Fruit fly (Drosophila melanogaster) whole organism, embryonic: ENCODE results near the gene CG8042.

ENCODE experiments used
- Bgb ChIP-seq: fragments of 200-800 bp; sonication (Bioruptor generic); IDR thresholded peaks from 2 replicates; pipeline ENCODE4 v1.3.6; 2022; ENCODE audit warnings: missing biosample characterization, missing genetic modification characterization; ENCODE audit not compliant: partially characterized antibody
- Blimp-1 ChIP-seq: fragments of 200-800 bp; sonication (Bioruptor generic); optimal IDR thresholded peaks from 3 replicates; lab custom pipeline; 2018; ENCODE audit warnings: missing biosample characterization, missing genetic modification characterization, mild to moderate bottlenecking, moderate library complexity, missing genetic modification reagents
- Bteb2 ChIP-seq: fragments of 200-800 bp; sonication (Bioruptor generic); optimal IDR thresholded peaks from 2 replicates; lab custom pipeline; 2016; ENCODE audit warnings: missing biosample characterization, missing genetic modification characterization
- CG10267 ChIP-seq: fragments of 200-800 bp; sonication (Bioruptor generic); optimal IDR thresholded peaks from 2 replicates; lab custom pipeline; 2018; ENCODE audit warnings: missing biosample characterization, mild to moderate bottlenecking, missing genetic modification characterization, moderate library complexity
- CG10543 ChIP-seq: fragments of 200-800 bp; sonication (Bioruptor generic); optimal IDR thresholded peaks from 3 replicates; lab custom pipeline; 2017; ENCODE audit warnings: missing biosample characterization, mild to moderate bottlenecking, missing genetic modification characterization, moderate library complexity
- CG11560 ChIP-seq: fragments of 200-800 bp; sonication (Bioruptor generic); IDR thresholded peaks from 3 replicates; pipeline ENCODE4 v1.3.6; 2022; ENCODE audit warnings: missing biosample characterization, missing genetic modification characterization
- CG12071 ChIP-seq: fragments of 200-800 bp; sonication (Bioruptor generic); optimal IDR thresholded peaks from 3 replicates; lab custom pipeline; 2018; ENCODE audit warnings: missing biosample characterization, mild to moderate bottlenecking, missing genetic modification characterization
- CG12219 ChIP-seq: fragments of 200-800 bp; sonication (Bioruptor generic); optimal IDR thresholded peaks from 3 replicates; lab custom pipeline; 2018; ENCODE audit warnings: missing biosample characterization, mild to moderate bottlenecking, missing genetic modification characterization
- CG1233 ChIP-seq: fragments of 200-800 bp; sonication (Bioruptor generic); optimal IDR thresholded peaks from 4 replicates; lab custom pipeline; 2018; ENCODE audit warnings: missing biosample characterization, mild to moderate bottlenecking, missing genetic modification characterization
- CG12391 ChIP-seq: fragments of 200-800 bp; sonication (Bioruptor generic); optimal IDR thresholded peaks from 3 replicates; lab custom pipeline; 2018; ENCODE audit warnings: missing biosample characterization, mild to moderate bottlenecking, missing genetic modification characterization, moderate library complexity
- CG12942 ChIP-seq: fragments of 200-800 bp; sonication (Bioruptor generic); optimal IDR thresholded peaks from 3 replicates; lab custom pipeline; 2016; ENCODE audit warnings: missing biosample characterization, missing genetic modification characterization
- CG15073 ChIP-seq: fragments of 200-800 bp; sonication (Bioruptor generic); optimal IDR thresholded peaks from 2 replicates; lab custom pipeline; 2016; ENCODE audit warnings: missing biosample characterization, missing genetic modification characterization
- CG1529 ChIP-seq: fragments of 200-800 bp; sonication (Bioruptor generic); optimal IDR thresholded peaks from 3 replicates; lab custom pipeline; 2018; ENCODE audit warnings: missing biosample characterization, missing genetic modification characterization
- CG17612 ChIP-seq: fragments of 200-800 bp; sonication (Bioruptor generic); IDR thresholded peaks from 2 replicates; pipeline ENCODE4 v1.3.6; 2022; ENCODE audit warnings: missing biosample characterization, missing genetic modification characterization
- CG17912 ChIP-seq: fragments of 200-800 bp; sonication (Bioruptor generic); optimal IDR thresholded peaks from 2 replicates; lab custom pipeline; 2018; ENCODE audit warnings: missing biosample characterization, mild to moderate bottlenecking, missing genetic modification characterization
- CG18011 ChIP-seq: fragments of 200-800 bp; sonication (Bioruptor generic); optimal IDR thresholded peaks from 2 replicates; lab custom pipeline; 2017; ENCODE audit warnings: missing biosample characterization, missing genetic modification characterization, mild to moderate bottlenecking, moderate library complexity, missing genotype
- CG2129 ChIP-seq: fragments of 200-800 bp; sonication (Bioruptor generic); IDR thresholded peaks from 2 replicates; pipeline ENCODE4 v1.3.6; 2022; ENCODE audit warnings: missing biosample characterization, missing genetic modification characterization; ENCODE audit not compliant: partially characterized antibody
- CG2712 ChIP-seq: fragments of 200-800 bp; optimal IDR thresholded peaks from 3 replicates; lab custom pipeline; 2019; ENCODE audit warnings: missing biosample characterization, mild to moderate bottlenecking, missing genetic modification characterization, moderate library complexity
- CG3163 ChIP-seq: fragments of 200-800 bp; sonication (Bioruptor generic); optimal IDR thresholded peaks from 3 replicates; lab custom pipeline; 2016; ENCODE audit warnings: missing biosample characterization, missing genetic modification characterization
- CG3726 ChIP-seq: fragments of 200-800 bp; sonication (Bioruptor generic); IDR thresholded peaks from 3 replicates; pipeline ENCODE4, ENCODE4 v1.3.6; 2022; ENCODE audit warnings: missing biosample characterization, missing genetic modification characterization
- CG4854 ChIP-seq: fragments of 200-800 bp; sonication (Bioruptor generic); optimal IDR thresholded peaks from 2 replicates; lab custom pipeline; 2016; ENCODE audit warnings: missing biosample characterization, missing genetic modification characterization, inconsistent platforms
- CG5245 ChIP-seq: fragments of 200-800 bp; sonication (Bioruptor generic); optimal IDR thresholded peaks from 3 replicates; lab custom pipeline; 2016; ENCODE audit warnings: missing biosample characterization, missing genetic modification characterization
- CG5953 ChIP-seq: fragments of 200-800 bp; sonication (Bioruptor generic); IDR thresholded peaks from 2 replicates; pipeline ENCODE4 v1.3.6; 2022; ENCODE audit warnings: missing biosample characterization, missing genetic modification characterization
- CG8281 ChIP-seq: fragments of 200-800 bp; sonication (Bioruptor generic); optimal IDR thresholded peaks from 2 replicates; lab custom pipeline; 2018; ENCODE audit warnings: missing biosample characterization, mild to moderate bottlenecking, missing genetic modification characterization, moderate library complexity
- CG8478 ChIP-seq: fragments of >200 bp; optimal IDR thresholded peaks from 2 replicates; lab custom pipeline; 2018
- ERR ChIP-seq: fragments of 200-800 bp; sonication (Bioruptor generic); optimal IDR thresholded peaks from 2 replicates; lab custom pipeline; 2016; ENCODE audit warnings: missing biosample characterization, missing genetic modification characterization
- HmgD ChIP-seq: fragments of 200-800 bp; sonication (Bioruptor generic); optimal IDR thresholded peaks from 3 replicates; lab custom pipeline; 2016; ENCODE audit warnings: missing biosample characterization, missing genetic modification characterization
- Hr78 ChIP-seq, 2 experiments: fragments of 200-800 bp in 1 of 2; fragments of >200 bp in 1 of 2; sonication (Bioruptor generic) in 1 of 2; optimal IDR thresholded peaks; 2 replicates each; lab custom pipeline; 2017 to 2019; ENCODE audit warnings: missing biosample characterization in 2 of 2, missing genetic modification characterization in 2 of 2, mild to moderate bottlenecking in 1 of 2, moderate library complexity in 1 of 2
- Nf-YB ChIP-seq: fragments of 200-800 bp; sonication (Bioruptor generic); optimal IDR thresholded peaks from 3 replicates; lab custom pipeline; 2019; ENCODE audit warnings: missing biosample characterization, mild to moderate bottlenecking, missing genetic modification characterization, moderate library complexity
- PHDP ChIP-seq: fragments of 200-800 bp; sonication (Bioruptor generic); optimal IDR thresholded peaks from 3 replicates; lab custom pipeline; 2018; ENCODE audit warnings: missing biosample characterization, mild to moderate bottlenecking, missing genetic modification characterization, moderate library complexity
- Poxn ChIP-seq: fragments of 200-800 bp; sonication (Bioruptor generic); IDR thresholded peaks from 2 replicates; pipeline ENCODE4 v1.3.6; 2022; ENCODE audit warnings: missing biosample characterization, missing genetic modification characterization
- Scr ChIP-seq: fragments of 200-800 bp; sonication (Bioruptor generic); IDR thresholded peaks from 2 replicates; pipeline ENCODE4 v1.3.6; 2022; ENCODE audit warnings: missing biosample characterization, missing genetic modification characterization; ENCODE audit not compliant: partially characterized antibody
- Sry-β ChIP-seq: fragments of 200-800 bp; sonication (Bioruptor generic); optimal IDR thresholded peaks from 2 replicates; lab custom pipeline; 2018; ENCODE audit warnings: missing biosample characterization, mild to moderate bottlenecking, missing genetic modification characterization, moderate library complexity
- crc ChIP-seq: fragments of 200-800 bp; sonication (Bioruptor generic); optimal IDR thresholded peaks from 2 replicates; lab custom pipeline; 2016; ENCODE audit warnings: missing biosample characterization, missing genetic modification characterization
- crp ChIP-seq, 2 experiments: fragments of 200-800 bp; sonication (Bioruptor generic); optimal IDR thresholded peaks; 2 replicates in 1 of 2; 3 replicates in 1 of 2; lab custom pipeline; 2017; ENCODE audit warnings: missing biosample characterization in 2 of 2, missing genetic modification characterization in 2 of 2, mild to moderate bottlenecking in 1 of 2, moderate library complexity in 1 of 2
- danr ChIP-seq: fragments of 200-800 bp; sonication (Bioruptor generic); IDR thresholded peaks from 2 replicates; pipeline ENCODE4 v1.3.6; 2022; ENCODE audit warnings: missing biosample characterization, missing genetic modification characterization
- fd96Cb ChIP-seq: fragments of 200-800 bp; sonication (Bioruptor generic); optimal IDR thresholded peaks from 2 replicates; lab custom pipeline; 2018; ENCODE audit warnings: missing biosample characterization, mild to moderate bottlenecking, missing genetic modification characterization, moderate library complexity
- hb ChIP-seq: fragments of 200-800 bp; sonication (Bioruptor generic); IDR thresholded peaks from 3 replicates; pipeline ENCODE4 v1.3.6; 2022; ENCODE audit warnings: missing biosample characterization, missing genetic modification characterization; ENCODE audit not compliant: partially characterized antibody
- hth ChIP-seq: fragments of >200 bp; optimal IDR thresholded peaks from 2 replicates; lab custom pipeline; 2017; ENCODE audit warnings: inconsistent platforms
- knrl ChIP-seq: fragments of 200-800 bp; sonication (Bioruptor generic); IDR thresholded peaks from 3 replicates; pipeline ENCODE4 v1.3.6; 2022; ENCODE audit warnings: missing biosample characterization, missing genetic modification characterization; ENCODE audit not compliant: partially characterized antibody
- nau ChIP-seq: fragments of 200-800 bp; sonication (Bioruptor generic); optimal IDR thresholded peaks from 3 replicates; lab custom pipeline; 2017; ENCODE audit warnings: missing biosample characterization, mild to moderate bottlenecking, missing genetic modification characterization, missing genetic modification reagents
- onecut ChIP-seq: fragments of 200-800 bp; sonication (Bioruptor generic); IDR thresholded peaks from 2 replicates; pipeline ENCODE4 v1.3.6; 2022; ENCODE audit warnings: missing biosample characterization, missing genetic modification characterization
- pb ChIP-seq: fragments of 200-800 bp; sonication (Bioruptor generic); optimal IDR thresholded peaks from 3 replicates; lab custom pipeline; 2016; ENCODE audit warnings: missing biosample characterization, missing genetic modification characterization
- pnt ChIP-seq: fragments of 200-800 bp; sonication (Bioruptor generic); optimal IDR thresholded peaks from 3 replicates; lab custom pipeline; 2016; ENCODE audit warnings: missing biosample characterization, missing genetic modification characterization
- salm ChIP-seq: fragments of 200-800 bp; sonication (Bioruptor generic); optimal IDR thresholded peaks from 2 replicates; lab custom pipeline; 2018; ENCODE audit warnings: missing biosample characterization, mild to moderate bottlenecking, missing genetic modification characterization
- sna ChIP-seq: fragments of 200-800 bp; sonication (Bioruptor generic); IDR thresholded peaks from 2 replicates; pipeline ENCODE4 v1.3.6; 2022; ENCODE audit warnings: missing biosample characterization, missing genetic modification characterization; ENCODE audit not compliant: partially characterized antibody
- sob ChIP-seq: fragments of 200-800 bp; sonication (Bioruptor generic); IDR thresholded peaks from 2 replicates; pipeline ENCODE4 v1.3.6; 2022; ENCODE audit warnings: missing biosample characterization, missing genetic modification characterization
- tna ChIP-seq: fragments of 200-800 bp; sonication (Bioruptor generic); IDR thresholded peaks from 2 replicates; pipeline ENCODE4 v1.3.6; 2022; ENCODE audit warnings: missing biosample characterization, missing genetic modification characterization; ENCODE audit not compliant: partially characterized antibody
- trem ChIP-seq: fragments of 200-800 bp; optimal IDR thresholded peaks from 3 replicates; lab custom pipeline; 2019; ENCODE audit warnings: missing biosample characterization, mild to moderate bottlenecking, missing genetic modification characterization, moderate library complexity
- ttk ChIP-seq: fragments of 200-800 bp; sonication (Bioruptor generic); IDR thresholded peaks from 2 replicates; pipeline ENCODE4 v2.1.2; 2022; ENCODE audit warnings: missing biosample characterization, missing genetic modification characterization
- unc-4 ChIP-seq: fragments of 200-800 bp; sonication (Bioruptor generic); IDR thresholded peaks from 2 replicates; pipeline ENCODE4 v1.3.6; 2022; ENCODE audit warnings: missing biosample characterization, missing genetic modification characterization; ENCODE audit not compliant: partially characterized antibody

The CG8042 gene

DNA sequence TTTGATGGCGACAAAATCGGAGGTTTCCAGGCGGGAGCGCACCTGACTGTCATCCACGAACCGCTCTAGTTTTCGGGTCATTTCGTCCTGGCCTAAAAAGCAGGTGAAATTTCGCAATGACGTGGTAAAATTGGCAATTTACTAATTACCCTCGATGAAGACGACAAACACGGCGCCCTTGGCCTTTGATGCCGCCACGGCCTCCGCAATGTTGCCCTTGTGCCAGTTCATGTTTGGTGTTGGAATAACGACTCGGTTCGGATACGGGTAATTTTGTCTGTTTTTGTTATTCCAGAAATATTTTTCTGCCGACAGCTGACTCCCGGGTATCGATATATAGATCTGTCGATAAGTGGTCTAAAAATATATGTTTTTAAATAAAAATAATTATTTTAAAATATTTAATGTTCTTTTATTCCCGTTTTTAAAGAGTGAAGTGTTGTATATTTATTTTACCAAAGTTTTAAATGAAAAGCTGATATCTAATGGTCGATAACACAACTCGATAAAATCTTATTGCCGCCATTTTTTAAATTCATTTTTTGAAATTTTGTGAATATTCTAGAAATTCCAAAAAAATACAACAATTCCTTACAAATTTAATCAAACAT lies at the start of gene CG8042 (continued):
- TF ChIP-seq onecut (no peak), hb (GFP tag; lab: Robert Waterston, UW) (no peak), CG5245 (no peak), sob (GFP tag; lab: Robert Waterston, UW) (no peak; the same call in 1 of the 2 replicates), ttk (GFP tag; lab: Robert Waterston, UW) (no peak), CG3726 (GFP tag; lab: Robert Waterston, UW) (no peak), Bteb2 (no peak), CG8478 (no peak), CG12219 (GFP tag; lab: Kevin White, UChicago) (no peak), CG10267 (tag; lab: Kevin White, UChicago) (peak; percentile 32), CG12391 (peak; percentile 27), CG12942 (GFP tag; lab: Kevin White, UChicago) (no peak), CG18011 (no peak), HmgD (no peak), Poxn (GFP tag; lab: Robert Waterston, UW) (no peak), trem (tag; lab: Kevin White, UChicago) (peak; percentile 48), tna (GFP tag; lab: Robert Waterston, UW) (peak; percentile 37; the same call in 1 of the 2 replicates), Scr (GFP tag; lab: Robert Waterston, UW) (peak; percentile 67), CG4854 (GFP tag; lab: Kevin White, UChicago) (no peak), CG2129 (GFP tag; lab: Robert Waterston, UW) (peak; percentile 34; the same call in 1 of the 2 replicates), CG17912 (GFP tag; lab: Kevin White, UChicago) (no peak), CG5953 (GFP tag; lab: Robert Waterston, UW) (no peak), knrl (GFP tag; lab: Robert Waterston, UW) (peak; percentile 6; the same call in 1 of the 3 replicates), danr (no peak), hth (no peak), crp (GFP tag; optimal IDR thresholded peaks at IDR 0.05; lab: Kevin White, UChicago) (peak in 1 of 2 experiments; percentile 76), CG3163 (GFP tag; lab: Kevin White, UChicago) (no peak), Nf-YB (GFP tag; lab: Kevin White, UChicago) (no peak), CG11560 (no peak), CG2712 (tag; lab: Kevin White, UChicago) (peak; percentile 4), CG15073 (GFP tag; lab: Kevin White, UChicago) (no peak), CG8281 (tag; lab: Kevin White, UChicago) (no peak), Bgb (GFP tag; lab: Robert Waterston, UW) (0 out of 2 replicates have a peak, but pooled peaks have one; percentile 40), fd96Cb (tag; lab: Kevin White, UChicago) (no peak), unc-4 (peak; percentile 69), pnt (GFP tag; lab: Kevin White, UChicago) (no peak), sna (peak; percentile 67)

DNA sequence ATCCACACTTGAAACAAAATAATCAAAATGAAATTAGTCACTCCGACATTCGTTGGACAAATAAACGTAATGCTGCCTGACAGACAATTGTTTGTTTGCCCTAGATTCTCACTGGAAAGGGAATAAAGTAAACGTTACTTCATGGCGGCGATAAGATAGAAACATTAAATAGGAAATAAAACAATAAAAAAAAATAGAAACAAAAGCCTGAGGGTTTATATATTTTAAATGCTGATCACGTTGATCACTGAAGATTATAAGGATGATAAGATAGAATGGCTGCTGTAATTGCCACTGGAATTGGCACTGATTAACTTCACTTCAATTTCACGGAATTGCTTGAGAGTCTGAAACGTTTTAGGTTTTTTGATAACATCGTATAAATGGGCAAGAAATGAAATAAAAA lies 43.9 kb upstream of the CG8042 start:
- TF ChIP-seq crc (no peak), CG1233 (peak; percentile 32), ERR (GFP tag; lab: Kevin White, UChicago) (no peak), CG10543 (peak; percentile 49), PHDP (peak; percentile 70), nau (GFP tag; lab: Kevin White, UChicago) (peak; percentile 23), CG12071 (GFP tag; lab: Kevin White, UChicago) (peak; percentile 42), CG1529 (GFP tag; lab: Kevin White, UChicago) (peak; percentile 37), salm (tag; lab: Kevin White, UChicago) (peak; percentile 26), Sry-β (peak; percentile 14), CG17612 (GFP tag; lab: Robert Waterston, UW) (no peak), pb (GFP tag; lab: Kevin White, UChicago) (no peak), Blimp-1 (GFP tag; lab: Kevin White, UChicago) (peak; percentile 11), Hr78 (GFP tag; optimal IDR thresholded peaks at IDR 0.05; lab: Kevin White, UChicago) (peak in 1 of 2 experiments; percentile 33)
